Fruit fly (Drosophila melanogaster): ENCODE measurements around the gene CG13398.

- TF ChIP-seq CTCF (optimal IDR thresholded peaks at IDR 0.05): no peak
- no peak for TF ChIP-seq CG8478 (optimal IDR thresholded peaks at IDR 0.05)
Measured at dm6 chr2L:8372248-8372647, 42.8 kb downstream of the CG13398 start.
